Fruit fly (Drosophila melanogaster) whole organism, embryonic: ENCODE measurements around the gene Pp1-87B.

Experiments used
- Bgb ChIP-seq: fragments of 200-800 bp; sonication (Bioruptor generic); IDR thresholded peaks from 2 replicates; pipeline ENCODE4 v1.3.6; 2022; ENCODE audit warnings: missing biosample characterization, missing genetic modification characterization; ENCODE audit not compliant: partially characterized antibody
- CG10979 ChIP-seq: fragments of 200-800 bp; sonication (Bioruptor generic); optimal IDR thresholded peaks from 2 replicates; lab custom pipeline; 2018; ENCODE audit warnings: missing biosample characterization, mild to moderate bottlenecking, missing genetic modification characterization, moderate library complexity
- CG12155 ChIP-seq: fragments of 200-800 bp; sonication (Bioruptor generic); optimal IDR thresholded peaks from 3 replicates; lab custom pipeline; 2016; ENCODE audit warnings: missing biosample characterization, missing genetic modification characterization
- CG12391 ChIP-seq: fragments of 200-800 bp; sonication (Bioruptor generic); optimal IDR thresholded peaks from 3 replicates; lab custom pipeline; 2018; ENCODE audit warnings: missing biosample characterization, mild to moderate bottlenecking, missing genetic modification characterization, moderate library complexity
- CG14860 ChIP-seq: fragments of 200-800 bp; sonication (Bioruptor generic); IDR thresholded peaks from 3 replicates; pipeline ENCODE4 v1.3.6; 2022; ENCODE audit warnings: missing biosample characterization, missing genetic modification characterization; ENCODE audit not compliant: partially characterized antibody
- CG1602 ChIP-seq: fragments of 200-800 bp; sonication (Bioruptor generic); optimal IDR thresholded peaks from 3 replicates; lab custom pipeline; 2016; ENCODE audit warnings: missing biosample characterization, missing genetic modification characterization
- CG16779 ChIP-seq: fragments of 200-800 bp; sonication (Bioruptor generic); IDR thresholded peaks from 2 replicates; pipeline ENCODE4 v1.3.6; 2022; ENCODE audit warnings: missing biosample characterization, missing genetic modification characterization
- CG16815 ChIP-seq: fragments of 200-800 bp; sonication (Bioruptor generic); optimal IDR thresholded peaks from 3 replicates; lab custom pipeline; 2017; ENCODE audit warnings: missing biosample characterization, mild to moderate bottlenecking, missing genetic modification characterization
- CG16863 ChIP-seq: fragments of 200-800 bp; sonication (Bioruptor generic); optimal IDR thresholded peaks from 3 replicates; lab custom pipeline; 2016; ENCODE audit warnings: missing biosample characterization, missing genetic modification characterization
- CG17361 ChIP-seq: fragments of 200-800 bp; sonication (Bioruptor generic); IDR thresholded peaks from 3 replicates; pipeline ENCODE4 v1.3.6; 2022; ENCODE audit warnings: missing biosample characterization, missing genetic modification characterization
- CG17912 ChIP-seq: fragments of 200-800 bp; sonication (Bioruptor generic); optimal IDR thresholded peaks from 2 replicates; lab custom pipeline; 2018; ENCODE audit warnings: missing biosample characterization, mild to moderate bottlenecking, missing genetic modification characterization
- CG31224 ChIP-seq: fragments of 200-800 bp; sonication (Bioruptor generic); IDR thresholded peaks from 2 replicates; pipeline ENCODE4 v1.3.6; 2022; ENCODE audit warnings: missing biosample characterization, missing genetic modification characterization
- CG33213 ChIP-seq: fragments of 200-800 bp; sonication (Bioruptor generic); optimal IDR thresholded peaks from 3 replicates; lab custom pipeline; 2016; ENCODE audit warnings: missing biosample characterization, missing genetic modification characterization
- CG34422 ChIP-seq: fragments of 200-800 bp; sonication (Bioruptor generic); IDR thresholded peaks from 3 replicates; pipeline ENCODE4 v1.3.6; 2022; ENCODE audit warnings: missing biosample characterization, missing genetic modification characterization
- CG3847 ChIP-seq: fragments of 200-800 bp; sonication (Bioruptor generic); IDR thresholded peaks from 2 replicates; pipeline ENCODE4 v1.3.6; 2022; ENCODE audit warnings: missing biosample characterization, missing genetic modification characterization
- CG43689 ChIP-seq: fragments of 200-800 bp; sonication (Bioruptor generic); IDR thresholded peaks from 2 replicates; pipeline ENCODE4 v1.3.6; 2022; ENCODE audit warnings: missing biosample characterization, missing genetic modification characterization
- CG4730 ChIP-seq: fragments of 200-800 bp; sonication (Bioruptor generic); IDR thresholded peaks from 2 replicates; pipeline ENCODE4 v1.3.6; 2022; ENCODE audit warnings: missing biosample characterization, missing genetic modification characterization
- CG6813 ChIP-seq: fragments of 200-800 bp; sonication (Bioruptor generic); optimal IDR thresholded peaks from 2 replicates; lab custom pipeline; 2017; ENCODE audit warnings: missing biosample characterization, missing genetic modification characterization, mild to moderate bottlenecking, moderate library complexity, missing genetic modification reagents
- CG7556 ChIP-seq: fragments of 200-800 bp; sonication (Bioruptor generic); optimal IDR thresholded peaks from 2 replicates; lab custom pipeline; 2017; ENCODE audit warnings: missing biosample characterization, mild to moderate bottlenecking, missing genetic modification characterization
- CG8924 ChIP-seq: fragments of 200-800 bp; optimal IDR thresholded peaks from 3 replicates; lab custom pipeline; 2019; ENCODE audit warnings: missing biosample characterization, mild to moderate bottlenecking, missing genetic modification characterization, moderate library complexity
- CoRest ChIP-seq: fragments of 200-800 bp; sonication (Bioruptor generic); optimal IDR thresholded peaks from 3 replicates; lab custom pipeline; 2018; ENCODE audit warnings: missing biosample characterization, mild to moderate bottlenecking, missing genetic modification characterization, moderate library complexity
- D19A ChIP-seq: fragments of 200-800 bp; optimal IDR thresholded peaks from 3 replicates; lab custom pipeline; 2019; ENCODE audit warnings: missing biosample characterization, mild to moderate bottlenecking, missing genetic modification characterization, moderate library complexity
- D19B ChIP-seq: fragments of 200-800 bp; sonication (Bioruptor generic); optimal IDR thresholded peaks from 2 replicates; lab custom pipeline; 2017; ENCODE audit warnings: missing biosample characterization, mild to moderate bottlenecking, missing genetic modification characterization
- Fer2 ChIP-seq: fragments of 200-800 bp; sonication (Bioruptor generic); optimal IDR thresholded peaks from 2 replicates; lab custom pipeline; 2018; ENCODE audit warnings: missing biosample characterization, mild to moderate bottlenecking, missing genetic modification characterization, moderate library complexity
- Kr ChIP-seq: fragments of 200-800 bp; sonication (Bioruptor generic); optimal IDR thresholded peaks from 2 replicates; lab custom pipeline; 2017; ENCODE audit warnings: missing biosample characterization, mild to moderate bottlenecking, missing genetic modification characterization
- MBD-R2 ChIP-seq: fragments of 200-800 bp; sonication (Bioruptor generic); IDR thresholded peaks from 2 replicates; pipeline ENCODE4 v1.3.6; 2022; ENCODE audit warnings: missing biosample characterization, missing genetic modification characterization
- NC2α ChIP-seq: fragments of 200-800 bp; sonication (Bioruptor generic); optimal IDR thresholded peaks from 2 replicates; lab custom pipeline; 2016; ENCODE audit warnings: missing biosample characterization, missing genetic modification characterization
- Neu2 ChIP-seq: fragments of 200-800 bp; sonication (Bioruptor generic); optimal IDR thresholded peaks from 3 replicates; lab custom pipeline; 2016; ENCODE audit warnings: missing biosample characterization, missing genetic modification characterization, borderline replicate concordance
- Optix ChIP-seq: fragments of 200-800 bp; sonication (Bioruptor generic); IDR thresholded peaks from 3 replicates; pipeline ENCODE4 v1.3.6; 2022; ENCODE audit warnings: missing biosample characterization, missing genetic modification characterization
- Six4 ChIP-seq: fragments of 200-800 bp; sonication (Bioruptor generic); optimal IDR thresholded peaks from 2 replicates; lab custom pipeline; 2016; ENCODE audit warnings: missing biosample characterization, missing genetic modification characterization
- amos ChIP-seq: fragments of 200-800 bp; sonication (Bioruptor generic); IDR thresholded peaks from 2 replicates; pipeline ENCODE4 v1.3.6; 2022; ENCODE audit warnings: missing biosample characterization, missing genetic modification characterization; ENCODE audit not compliant: partially characterized antibody
- aop ChIP-seq: fragments of 200-800 bp; sonication (Bioruptor generic); IDR thresholded peaks from 2 replicates; pipeline ENCODE4 v1.3.6; 2022; ENCODE audit warnings: missing biosample characterization, missing genetic modification characterization
- az2 ChIP-seq: fragments of 200-800 bp; sonication (Bioruptor generic); optimal IDR thresholded peaks from 3 replicates; lab custom pipeline; 2016; ENCODE audit warnings: missing biosample characterization, missing genetic modification characterization
- bigmax ChIP-seq: fragments of 200-800 bp; sonication (Bioruptor generic); optimal IDR thresholded peaks from 2 replicates; lab custom pipeline; 2018; ENCODE audit warnings: missing biosample characterization, mild to moderate bottlenecking, missing genetic modification characterization
- bsh ChIP-seq, 2 experiments: fragments of 200-800 bp; sonication (Bioruptor generic); optimal IDR thresholded peaks; 2 replicates each; lab custom pipeline; 2017 to 2018; ENCODE audit warnings: mild to moderate bottlenecking in 2 of 2, missing biosample characterization in 2 of 2, missing genetic modification characterization in 2 of 2, moderate library complexity in 1 of 2
- caup ChIP-seq: fragments of 200-800 bp; sonication (Bioruptor generic); optimal IDR thresholded peaks from 3 replicates; lab custom pipeline; 2017; ENCODE audit warnings: missing biosample characterization, mild to moderate bottlenecking, missing genetic modification characterization, moderate library complexity; ENCODE audit not compliant: severe bottlenecking
- croc ChIP-seq: fragments of 200-800 bp; sonication (Bioruptor generic); conservative IDR thresholded peaks from 3 replicates; pipeline ENCODE4 v1.3.6; 2022; ENCODE audit warnings: missing biosample characterization, missing genetic modification characterization
- dmrt11E ChIP-seq: fragments of 200-800 bp; sonication (Bioruptor generic); optimal IDR thresholded peaks from 3 replicates; lab custom pipeline; 2018; ENCODE audit warnings: missing biosample characterization, mild to moderate bottlenecking, missing genetic modification characterization, moderate library complexity
- emc ChIP-seq: fragments of 200-800 bp; sonication (Bioruptor generic); optimal IDR thresholded peaks from 2 replicates; lab custom pipeline; 2016; ENCODE audit warnings: missing biosample characterization, missing genetic modification characterization
- en ChIP-seq: fragments of 200-800 bp; sonication (Bioruptor generic); optimal IDR thresholded peaks from 2 replicates; lab custom pipeline; 2016; ENCODE audit warnings: missing biosample characterization, missing genetic modification characterization
- her ChIP-seq: fragments of 200-800 bp; sonication (Bioruptor generic); optimal IDR thresholded peaks from 2 replicates; lab custom pipeline; 2016; ENCODE audit warnings: missing biosample characterization, missing genetic modification characterization
- ken ChIP-seq: fragments of 200-800 bp; sonication (Bioruptor generic); IDR thresholded peaks from 3 replicates; pipeline ENCODE4 v1.3.6; 2022; ENCODE audit warnings: missing biosample characterization, missing genetic modification characterization
- kni ChIP-seq: fragments of 200-800 bp; sonication (Bioruptor generic); optimal IDR thresholded peaks from 3 replicates; lab custom pipeline; 2017; ENCODE audit warnings: mild to moderate bottlenecking, missing biosample characterization, missing genetic modification reagents, missing genetic modification characterization
- lilli ChIP-seq: fragments of 200-800 bp; sonication (Bioruptor generic); optimal IDR thresholded peaks from 3 replicates; lab custom pipeline; 2016; ENCODE audit warnings: missing biosample characterization, missing genetic modification characterization
- pfk ChIP-seq: fragments of 200-800 bp; sonication (Bioruptor generic); optimal IDR thresholded peaks from 2 replicates; lab custom pipeline; 2018; ENCODE audit warnings: missing biosample characterization, mild to moderate bottlenecking, missing genetic modification characterization, moderate library complexity
- pho ChIP-seq: fragments of 200-800 bp; sonication (Bioruptor generic); optimal IDR thresholded peaks from 2 replicates; lab custom pipeline; 2016; ENCODE audit warnings: missing biosample characterization, missing genetic modification characterization
- pzg ChIP-seq: fragments of 200-800 bp; sonication (Bioruptor generic); optimal IDR thresholded peaks from 3 replicates; lab custom pipeline; 2018; ENCODE audit warnings: missing biosample characterization, mild to moderate bottlenecking, missing genetic modification characterization, moderate library complexity
- run ChIP-seq: fragments of 200-800 bp; sonication (Bioruptor generic); optimal IDR thresholded peaks from 3 replicates; lab custom pipeline; 2018; ENCODE audit warnings: missing biosample characterization, mild to moderate bottlenecking, missing genetic modification characterization
- trem ChIP-seq: fragments of 200-800 bp; optimal IDR thresholded peaks from 3 replicates; lab custom pipeline; 2019; ENCODE audit warnings: missing biosample characterization, mild to moderate bottlenecking, missing genetic modification characterization, moderate library complexity
- wor ChIP-seq: fragments of 200-800 bp; sonication (Bioruptor generic); IDR thresholded peaks from 2 replicates; pipeline ENCODE4 v1.3.6; 2022; ENCODE audit warnings: missing biosample characterization, missing genetic modification characterization

Gene Pp1-87B

dm6 chr3R:12459879-12460522 is 34.3 kb upstream of the Pp1-87B start, which contains the start of the genes CG5961 and Polr3C (continued):
- TF ChIP-seq CG3847 (GFP tag; lab: Robert Waterston, UW) (no peak), MBD-R2 (peak; percentile 69), CG16779 (GFP tag; lab: Robert Waterston, UW) (no peak), lilli (GFP tag; lab: Kevin White, UChicago) (no peak), CG7556 (no peak), ken (GFP tag; lab: Robert Waterston, UW) (no peak), CG12391 (peak; percentile 6), trem (tag; lab: Kevin White, UChicago) (peak; percentile 61), CG31224 (no peak), CG8924 (tag; lab: Kevin White, UChicago) (peak; percentile 15), wor (GFP tag; lab: Robert Waterston, UW) (no peak), Six4 (GFP tag; lab: Kevin White, UChicago) (no peak), Optix (GFP tag; lab: Robert Waterston, UW) (no peak), pzg (peak; percentile 63), CG14860 (GFP tag; lab: Robert Waterston, UW) (no peak), az2 (no peak), CG43689 (GFP tag; lab: Robert Waterston, UW) (no peak), pfk (GFP tag; lab: Kevin White, UChicago) (no peak), bsh (GFP tag; optimal IDR thresholded peaks at IDR 0.05; lab: Kevin White, UChicago) (no peak), D19B (no peak), CG17361 (GFP tag; lab: Robert Waterston, UW) (no peak), caup (GFP tag; lab: Kevin White, UChicago) (no peak), her (GFP tag; lab: Kevin White, UChicago) (no peak), amos (no peak), NC2α (GFP tag; lab: Kevin White, UChicago) (no peak), emc (no peak), CG12155 (GFP tag; lab: Kevin White, UChicago) (no peak), run (tag; lab: Kevin White, UChicago) (no peak), en (GFP tag; lab: Kevin White, UChicago) (no peak), CG10979 (tag; lab: Kevin White, UChicago) (no peak), dmrt11E (no peak), croc (GFP tag; lab: Robert Waterston, UW) (no peak), CG16815 (no peak), CG6813 (no peak), bigmax (GFP tag; lab: Kevin White, UChicago) (peak; percentile 74), Bgb (GFP tag; lab: Robert Waterston, UW) (no peak), CG34422 (GFP tag; lab: Robert Waterston, UW) (no peak), Fer2 (tag; lab: Kevin White, UChicago) (no peak), CG1602 (no peak), Neu2 (GFP tag; lab: Kevin White, UChicago) (no peak), CG33213 (GFP tag; lab: Kevin White, UChicago) (no peak), aop (GFP tag; lab: Robert Waterston, UW) (no peak), pho (GFP tag; lab: Kevin White, UChicago) (no peak), CG4730 (no peak), kni (no peak), Kr (no peak), D19A (tag; lab: Kevin White, UChicago) (peak; percentile 61), CG17912 (GFP tag; lab: Kevin White, UChicago) (no peak), CG16863 (GFP tag; lab: Kevin White, UChicago) (no peak), CoRest (tag; lab: Kevin White, UChicago) (no peak)
